Fruit fly (Drosophila melanogaster): Measurements from ENCODE around the gene Eig71Ec.
A peak's percentile ranks its signal among the peaks of the same experiment; 100 is the strongest.

Gene Eig71Ec

dm6 chr3L:15624944-15625610 is 27.0 kb downstream of the Eig71Ec start:
- no peak for TF ChIP-seq CG17801 (GFP tag; optimal IDR thresholded peaks at IDR 0.05; ENCODE audit: partially characterized antibody)

dm6 chr3L:15624097-15624496 is 28.0 kb downstream of the Eig71Ec start:
- no peak for TF ChIP-seq CG17801 (GFP tag; optimal IDR thresholded peaks at IDR 0.05; ENCODE audit: partially characterized antibody)

dm6 chr3L:15619626-15620247 is 32.3 kb downstream of the Eig71Ec start, which contains the start of gene Phs:
Gene Phs (plus strand): TSS chr3L:15619901.
- TF ChIP-seq CG17801 (GFP tag; optimal IDR thresholded peaks at IDR 0.05; ENCODE audit: partially characterized antibody), result peak; percentile 32

dm6 chr3L:15616900-15617299 is 35.2 kb downstream of the Eig71Ec start:
- TF ChIP-seq CG17801 (GFP tag; optimal IDR thresholded peaks at IDR 0.05; ENCODE audit: partially characterized antibody), result no peak

- no peak for TF ChIP-seq CG17801 (GFP tag; optimal IDR thresholded peaks at IDR 0.05; ENCODE audit: partially characterized antibody)
Observed at dm6 chr3L:15616490-15616889, 35.6 kb downstream of the Eig71Ec start.

dm6 chr3L:15612728-15613127 is 39.3 kb downstream of the Eig71Ec start, which contains the start of gene CG13449:
Gene CG13449 (minus strand): TSS chr3L:15612828.
- TF ChIP-seq CG17801 (GFP tag; optimal IDR thresholded peaks at IDR 0.05; ENCODE audit: partially characterized antibody), result no peak

dm6 chr3L:15610109-15610508 is 41.9 kb downstream of the Eig71Ec start, which contains the start of gene CG7650:
Gene CG7650 (minus strand): TSS chr3L:15610386.
- TF ChIP-seq CG17801 (GFP tag; optimal IDR thresholded peaks at IDR 0.05; ENCODE audit: partially characterized antibody), result no peak

- no peak for TF ChIP-seq CG17801 (GFP tag; optimal IDR thresholded peaks at IDR 0.05; ENCODE audit: partially characterized antibody)
Observed at dm6 chr3L:15604979-15605378, 47.1 kb downstream of the Eig71Ec start.
